Fruit fly (Drosophila melanogaster) ovary, adult (tissue): ENCODE data around the gene ND-39.

Experiments
- CG17801 ChIP-seq: fragments of 200-800 bp; optimal IDR thresholded peaks from 2 replicates; lab custom pipeline; 2019; ENCODE audit warnings: missing biosample characterization, mild to moderate bottlenecking, missing genetic modification characterization, moderate library complexity; ENCODE audit not compliant: partially characterized antibody

The ND-39 gene

DNA sequence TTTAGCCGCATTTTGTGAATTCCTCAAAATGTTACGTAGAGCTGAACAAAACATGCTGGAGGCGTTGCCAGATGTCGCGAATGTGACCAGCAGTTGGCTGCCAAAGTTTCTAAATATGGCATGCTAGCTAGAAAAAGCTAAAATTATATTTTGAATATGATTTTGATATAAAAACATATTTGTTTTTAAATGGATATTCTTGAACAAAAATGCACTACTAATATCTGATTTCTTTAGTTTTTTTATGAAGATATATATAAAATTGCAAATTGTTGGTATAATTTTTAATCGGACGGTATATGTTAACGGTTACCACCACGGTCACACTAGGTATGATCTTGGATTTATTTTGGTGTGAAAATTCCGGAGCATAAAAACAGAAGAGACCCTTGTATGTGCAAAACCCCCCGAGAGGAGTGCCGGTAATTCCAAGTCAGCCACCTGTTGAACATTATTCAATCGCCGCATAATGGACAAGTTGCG, 28.8 kb downstream of the ND-39 start, which contains the start of the genes mTerf3 and CG5104:
mTerf3 (minus strand) TSS at position 86 of the 483 bp plus-strand sequence.
CG5104 (plus strand) TSS at position 323 of the 483 bp plus-strand sequence.
- no peak for TF ChIP-seq CG17801 (GFP tag; lab: Kevin White, UChicago)

DNA sequence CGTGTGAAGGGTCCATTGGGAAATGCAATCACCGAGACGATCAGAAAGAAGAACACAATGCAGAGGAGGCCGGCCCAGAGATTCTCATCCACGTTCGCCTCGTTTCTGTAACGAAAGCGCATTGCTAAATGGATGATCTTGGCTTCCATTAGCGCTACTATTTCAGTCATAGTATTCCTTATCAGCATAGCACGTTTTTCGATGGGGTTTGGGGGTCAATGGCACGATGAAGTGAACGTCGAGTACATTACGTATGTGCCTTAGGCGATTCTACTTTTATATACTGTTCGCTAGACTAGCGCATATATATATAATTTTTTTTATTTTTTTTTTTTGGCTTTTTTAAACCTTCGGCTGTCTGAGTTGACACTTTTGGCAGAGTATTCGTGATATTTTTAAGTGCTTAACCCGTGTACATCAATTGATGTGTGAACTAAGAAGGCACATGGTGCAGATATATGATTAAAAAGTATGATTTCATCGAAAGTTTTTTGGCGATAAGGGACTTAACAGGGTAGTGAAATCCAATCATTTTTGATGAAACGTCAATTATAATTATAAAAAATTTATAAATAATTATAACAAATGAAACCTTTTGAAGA, 32.6 kb downstream of the ND-39 start:
- peak; percentile 6 for TF ChIP-seq CG17801 (GFP tag; lab: Kevin White, UChicago)

DNA sequence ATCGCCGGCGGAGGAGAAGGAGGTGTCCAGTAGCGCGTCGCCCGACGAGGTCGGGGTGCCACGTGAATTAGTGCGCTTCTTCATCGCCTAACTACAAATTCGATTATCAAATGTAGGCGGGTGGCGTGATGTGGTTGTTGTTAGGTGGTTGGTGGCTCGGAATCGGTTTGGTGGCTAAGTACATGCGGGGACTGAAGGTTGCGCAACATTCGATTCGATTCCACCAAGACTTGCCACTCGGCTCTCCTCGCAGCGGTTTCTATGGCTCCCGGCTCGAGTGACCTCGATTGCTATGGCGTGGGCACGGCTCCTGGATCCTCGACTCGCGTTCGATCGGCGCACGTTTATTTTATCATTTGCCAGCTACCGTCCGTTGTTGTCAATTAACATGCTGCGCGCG, 33.9 kb downstream of the ND-39 start:
- TF ChIP-seq CG17801 (GFP tag; lab: Kevin White, UChicago), result no peak

DNA sequence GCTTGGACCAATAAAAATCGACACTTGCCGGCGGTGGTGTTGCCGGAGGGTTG, 34.1 kb downstream of the ND-39 start, which contains the start of gene Pss:
Pss (minus strand) TSS at position 32 of the 53 bp plus-strand sequence.
- TF ChIP-seq CG17801 (GFP tag; lab: Kevin White, UChicago), result no peak

DNA sequence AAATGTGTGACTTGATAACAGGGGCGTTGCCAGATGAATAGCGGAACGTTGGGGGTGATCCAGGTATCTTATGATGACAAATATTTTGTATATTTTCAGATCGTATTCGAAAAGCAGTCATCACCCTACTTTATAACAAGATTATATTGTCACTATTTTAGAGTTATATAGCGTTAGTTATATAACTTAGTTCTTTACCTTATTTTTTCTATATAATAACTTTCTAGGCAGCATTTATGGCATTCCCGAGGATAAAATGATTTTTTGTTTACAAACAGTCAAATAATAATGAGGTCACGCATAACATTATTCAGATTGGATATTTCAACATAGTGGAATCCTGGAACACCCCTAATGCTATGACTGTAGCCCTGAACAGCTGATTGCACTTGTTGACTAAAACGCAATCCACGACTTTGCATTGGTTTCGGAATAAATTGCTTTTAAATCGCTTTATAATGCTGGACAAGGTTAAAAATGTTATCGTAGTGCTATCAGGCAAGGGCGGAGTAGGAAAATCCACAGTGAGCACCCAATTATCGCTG, 34.4 kb downstream of the ND-39 start, which contains the start of gene Nubp2:
Nubp2 (plus strand) TSS at position 381 of the 545 bp plus-strand sequence.
- TF ChIP-seq CG17801 (GFP tag; lab: Kevin White, UChicago), result peak; percentile 94

DNA sequence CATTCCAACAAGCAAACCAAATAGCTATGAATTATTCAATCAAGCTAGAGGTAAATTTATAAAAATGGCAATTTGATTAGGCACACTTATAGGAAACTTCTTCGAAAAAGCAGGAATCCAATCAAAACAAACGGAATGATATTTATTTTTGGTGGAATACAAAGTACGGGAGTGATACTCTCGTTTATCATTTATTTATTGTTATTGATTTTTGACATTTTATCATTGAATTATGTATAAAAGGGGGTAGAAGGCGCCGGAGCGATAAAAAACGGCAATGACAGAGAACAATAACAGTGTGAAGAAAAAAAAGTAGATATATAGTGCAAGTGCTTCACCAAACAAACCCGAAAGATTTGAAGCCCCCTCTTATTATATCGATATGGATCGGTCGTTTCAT, 38.0 kb downstream of the ND-39 start:
- no peak for TF ChIP-seq CG17801 (GFP tag; lab: Kevin White, UChicago)

DNA sequence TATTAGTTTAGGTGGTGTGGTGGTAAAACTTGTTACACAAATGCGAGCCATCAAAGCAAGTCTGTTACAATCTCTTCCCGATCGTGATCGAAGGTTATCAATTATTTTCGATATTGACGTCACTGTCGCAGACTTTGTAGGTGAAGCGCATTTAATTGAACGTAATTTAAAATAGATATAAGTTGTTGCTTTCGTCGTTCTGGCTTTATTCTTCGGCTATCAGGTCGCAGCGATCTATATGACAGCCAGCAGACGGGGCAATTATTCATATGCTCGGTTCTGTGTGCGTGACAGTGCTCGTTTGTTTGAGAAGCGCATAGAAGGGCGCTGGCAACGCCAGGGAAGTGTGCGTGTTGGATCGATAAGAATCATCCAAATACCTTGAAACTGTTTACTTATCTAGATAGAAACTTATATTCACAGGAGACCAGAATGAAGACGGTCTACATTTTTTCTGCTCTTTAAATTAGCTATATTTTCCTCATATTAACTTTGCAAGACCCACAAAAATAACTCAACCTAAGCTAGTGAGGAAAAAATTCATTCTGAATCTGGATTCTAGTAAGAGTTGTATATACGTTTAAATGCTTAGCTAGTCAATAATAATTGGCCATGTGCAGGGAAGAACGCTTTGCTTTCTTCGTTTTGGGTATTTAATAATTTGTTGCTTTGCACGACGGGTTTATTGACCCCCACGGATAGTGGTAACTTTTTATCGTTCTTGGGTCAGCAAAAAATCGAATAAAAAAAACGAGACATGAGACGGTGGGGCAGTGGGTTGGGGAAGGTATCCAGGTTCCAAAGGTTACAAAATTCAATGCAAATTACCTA, 38.7 kb downstream of the ND-39 start:
- TF ChIP-seq CG17801 (GFP tag; lab: Kevin White, UChicago), result peak; percentile 48

DNA sequence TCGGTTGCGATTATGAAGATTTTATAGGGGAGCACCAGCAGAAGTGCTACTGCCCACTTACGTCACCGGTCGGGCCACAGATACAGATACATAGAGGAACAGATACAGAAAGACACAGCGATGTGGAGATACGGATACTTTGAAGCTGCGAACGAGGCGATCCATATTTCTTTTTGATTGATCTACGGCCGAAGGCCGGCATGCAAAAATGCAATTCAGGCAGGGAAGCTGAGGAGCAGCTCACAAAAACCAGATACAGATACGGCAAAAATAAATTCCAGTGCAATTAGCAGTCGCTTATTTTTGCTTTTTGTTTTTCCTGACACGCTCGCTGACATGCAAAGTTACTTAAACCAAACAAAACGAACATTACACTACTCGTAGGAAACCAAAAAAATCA, 39.4 kb downstream of the ND-39 start:
- no peak for TF ChIP-seq CG17801 (GFP tag; lab: Kevin White, UChicago)

DNA sequence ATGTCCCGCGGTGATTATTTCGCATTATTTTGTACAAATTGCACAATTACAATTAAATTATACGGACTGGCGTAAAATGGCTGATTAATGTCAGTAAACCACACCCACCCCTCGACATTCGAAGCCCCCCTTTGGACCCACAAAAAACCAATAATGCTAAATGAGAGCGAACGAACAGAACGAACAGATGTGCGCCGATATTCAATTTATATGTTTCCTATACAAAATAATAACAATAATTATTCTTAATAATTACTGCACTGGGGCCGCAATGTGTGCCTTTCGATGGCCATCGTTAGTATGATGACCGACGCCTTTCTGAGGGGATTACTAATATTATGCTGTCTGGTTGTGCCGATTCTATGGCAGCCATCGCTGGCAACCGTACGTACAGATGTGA, 41.5 kb downstream of the ND-39 start, which contains the start of gene CG13250:
CG13250 (plus strand) TSS at position 301 of the 400 bp plus-strand sequence.
- no peak for TF ChIP-seq CG17801 (GFP tag; lab: Kevin White, UChicago)

DNA sequence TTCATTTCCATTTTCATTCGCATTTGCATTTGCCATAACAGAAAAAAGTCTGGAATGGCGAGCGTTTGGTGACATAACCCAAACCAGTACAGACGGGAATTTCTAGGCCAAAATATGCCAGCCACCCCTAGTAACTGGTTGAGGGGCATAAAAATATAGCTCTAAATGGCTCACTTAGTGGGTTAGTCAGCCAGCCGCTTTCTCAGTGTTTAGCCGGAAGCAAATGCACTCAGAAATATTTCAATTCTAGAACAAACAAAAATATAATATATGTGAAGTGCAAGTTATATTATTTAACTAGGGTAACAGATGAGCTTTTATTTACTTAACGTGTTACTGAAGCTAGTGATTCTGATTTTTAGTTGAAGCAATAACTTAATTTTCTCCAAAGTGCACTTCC, 45.0 kb downstream of the ND-39 start:
- no peak for TF ChIP-seq CG17801 (GFP tag; lab: Kevin White, UChicago)

DNA sequence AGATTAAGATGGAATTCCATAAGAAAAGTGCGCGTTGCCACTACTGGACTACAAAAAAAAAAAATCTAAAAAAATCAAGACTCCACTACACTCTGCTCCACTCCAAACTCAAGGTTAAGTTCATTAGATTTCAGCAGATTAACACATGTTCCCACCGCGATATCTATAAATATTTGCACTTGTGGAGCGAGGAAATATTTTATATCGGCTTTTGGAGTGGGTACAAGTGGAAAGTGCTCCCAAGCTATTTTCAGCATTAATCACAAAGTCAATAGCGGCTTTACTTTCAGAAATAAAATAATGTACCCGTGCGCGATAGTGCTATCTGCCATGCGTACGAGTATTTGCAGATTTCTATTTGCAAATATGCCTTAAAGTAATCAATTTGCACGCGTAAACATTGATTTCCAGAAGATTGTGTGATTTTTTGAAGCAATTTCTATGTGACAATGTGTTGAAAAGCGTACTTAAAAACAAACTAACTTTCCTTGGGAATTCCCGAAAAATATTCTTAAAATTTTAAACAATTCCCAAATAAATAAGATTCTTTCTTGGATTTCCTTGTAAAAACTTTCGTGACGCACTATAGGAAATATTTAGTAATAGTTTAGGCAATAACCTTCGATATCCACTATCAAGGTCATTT, 45.9 kb downstream of the ND-39 start:
- TF ChIP-seq CG17801 (GFP tag; lab: Kevin White, UChicago), result no peak

DNA sequence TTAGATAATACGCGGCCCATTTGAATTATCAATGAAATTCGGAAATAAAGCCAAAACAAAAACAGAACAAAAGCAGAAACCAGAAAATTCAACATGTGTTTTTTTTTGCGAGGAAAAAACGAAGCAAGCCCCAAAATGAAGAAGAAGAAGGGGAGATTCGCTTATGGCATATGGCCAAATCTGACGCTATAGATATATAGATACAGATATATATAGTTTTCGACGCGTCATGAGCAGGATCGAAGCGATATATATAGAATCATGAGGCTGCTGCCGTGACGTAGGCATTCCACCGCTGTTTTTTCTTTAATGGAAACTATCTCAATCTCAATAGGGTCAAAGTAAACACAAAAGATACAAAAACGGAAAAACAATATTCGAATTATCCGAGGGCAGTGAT, 46.6 kb downstream of the ND-39 start:
- TF ChIP-seq CG17801 (GFP tag; lab: Kevin White, UChicago), result no peak

DNA sequence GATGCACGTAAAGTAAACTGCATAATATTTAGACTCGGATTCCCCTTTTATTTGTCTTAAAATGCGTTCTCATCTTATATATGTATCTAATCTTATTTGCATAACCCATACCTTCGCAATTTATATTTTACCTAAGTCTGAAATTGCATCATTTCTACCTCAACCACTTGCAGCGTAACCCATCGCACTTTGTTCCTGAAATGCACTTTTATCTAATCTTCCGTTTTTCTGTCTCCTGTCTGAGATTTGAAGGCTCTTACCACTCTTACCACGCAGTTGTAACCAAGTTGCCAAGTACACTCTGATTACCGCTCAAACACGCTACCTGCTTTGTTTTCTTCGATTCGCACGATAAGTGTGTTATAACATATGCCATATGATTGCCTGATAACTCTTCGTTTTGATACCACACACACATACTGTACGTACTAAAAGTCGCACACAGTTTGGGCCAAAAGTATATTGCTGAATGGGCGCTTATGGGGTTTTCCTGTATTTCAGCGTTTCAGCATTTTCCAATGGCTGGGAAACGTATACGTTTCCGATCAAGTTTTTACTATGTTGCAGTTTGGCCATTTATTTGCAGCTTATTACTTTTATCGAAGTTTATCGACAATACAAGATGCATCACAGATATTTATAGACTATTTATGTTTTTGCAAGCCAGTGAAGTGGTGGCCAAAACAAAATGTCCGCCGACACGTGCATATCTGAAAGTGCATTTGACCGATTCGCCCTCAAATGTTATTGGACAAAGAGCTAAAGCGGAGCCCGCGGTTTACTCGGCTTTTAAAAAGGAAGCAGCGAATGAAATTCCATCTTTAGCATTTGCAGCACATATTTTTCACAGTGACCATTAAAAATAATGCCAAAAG, 47.5 kb downstream of the ND-39 start:
- no peak for TF ChIP-seq CG17801 (GFP tag; lab: Kevin White, UChicago)

DNA sequence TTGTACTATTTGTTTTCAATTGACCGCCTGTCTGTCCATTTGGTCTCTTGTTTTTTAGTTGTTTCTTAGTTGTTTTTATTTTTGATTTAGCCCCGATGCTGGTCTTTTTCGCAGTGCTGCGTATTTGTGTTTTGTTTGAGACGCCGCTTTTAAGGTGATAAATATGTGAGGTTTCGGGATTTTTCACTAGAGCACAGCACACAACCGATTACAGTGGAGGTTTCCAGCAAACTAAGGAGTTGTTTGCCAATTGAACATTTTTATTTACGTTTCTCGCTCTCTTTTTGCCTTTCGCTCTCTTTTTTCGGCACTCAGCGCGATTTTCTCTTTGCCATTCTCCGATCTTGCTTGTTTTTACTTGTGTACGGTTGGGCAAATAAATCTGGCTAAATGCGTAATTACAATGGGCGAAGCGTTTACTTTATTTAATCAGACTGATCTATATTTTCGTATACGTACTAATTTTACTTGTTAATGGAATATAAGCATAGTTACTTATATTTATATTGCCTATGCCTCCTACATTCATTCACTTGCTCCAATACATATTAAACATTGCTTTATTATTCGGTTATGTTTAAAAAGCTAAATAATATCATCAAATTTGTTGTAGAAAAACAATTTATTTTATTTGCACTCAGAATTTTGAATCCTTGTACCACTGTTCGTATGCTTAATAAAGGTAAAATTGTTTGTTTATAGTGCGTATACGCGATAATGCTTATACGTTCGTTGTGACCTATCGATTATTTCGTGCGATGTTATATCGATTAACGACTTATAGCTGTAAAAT, 48.5 kb downstream of the ND-39 start, which contains the start of gene Rcd2:
Rcd2 (minus strand) TSS at position 236 of the 793 bp plus-strand sequence.
- TF ChIP-seq CG17801 (GFP tag; lab: Kevin White, UChicago), result peak; percentile 78
